Fruit fly (Drosophila melanogaster): ENCODE results near the gene puc.

DNA sequence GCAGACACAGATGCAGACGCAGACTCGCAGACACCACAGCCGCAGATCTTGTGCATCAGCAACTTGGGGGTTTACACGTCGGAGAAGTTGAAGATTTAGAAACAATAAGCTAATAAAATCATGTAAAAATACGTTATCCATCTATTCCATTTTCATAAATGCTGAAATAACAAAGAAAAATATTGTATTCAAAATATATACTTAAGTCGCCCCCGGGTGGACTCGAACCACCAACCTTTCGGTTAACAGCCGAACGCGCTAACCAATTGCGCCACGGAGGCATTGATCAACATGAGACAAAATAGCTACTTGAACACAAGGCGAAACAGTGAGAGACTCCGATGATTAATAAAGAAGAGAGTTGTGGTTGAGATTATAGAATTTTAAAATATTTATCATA, 34.2 kb downstream of the puc start:
- TF ChIP-seq CTCF (optimal IDR thresholded peaks at IDR 0.05) = no peak
- no peak for TF ChIP-seq CG8478 (optimal IDR thresholded peaks at IDR 0.05)
